Fruit fly (Drosophila melanogaster) whole organism, embryonic: ENCODE results near the gene Mbs.

Source experiments
- Atf-2 ChIP-seq: fragments of 200-800 bp; sonication (Bioruptor generic); optimal IDR thresholded peaks from 2 replicates; lab custom pipeline; 2016; ENCODE audit warnings: missing biosample characterization, missing genetic modification characterization
- Atf6 ChIP-seq: fragments of 200-800 bp; sonication (Bioruptor generic); IDR thresholded peaks from 2 replicates; pipeline ENCODE4 v1.3.6; 2022; ENCODE audit warnings: missing biosample characterization, missing genetic modification characterization
- Bdp1 ChIP-seq: fragments of 200-800 bp; sonication (Bioruptor generic); optimal IDR thresholded peaks from 3 replicates; lab custom pipeline; 2016; ENCODE audit warnings: missing biosample characterization, missing genetic modification characterization
- Bgb ChIP-seq: fragments of 200-800 bp; sonication (Bioruptor generic); IDR thresholded peaks from 2 replicates; pipeline ENCODE4 v1.3.6; 2022; ENCODE audit warnings: missing biosample characterization, missing genetic modification characterization; ENCODE audit not compliant: partially characterized antibody
- CG10366 ChIP-seq: fragments of 200-800 bp; sonication (Bioruptor generic); IDR thresholded peaks from 2 replicates; pipeline ENCODE4 v1.3.6; 2022; ENCODE audit warnings: missing biosample characterization, missing genetic modification characterization
- CG10462 ChIP-seq: fragments of 200-800 bp; sonication (Bioruptor generic); optimal IDR thresholded peaks from 2 replicates; lab custom pipeline; 2016; ENCODE audit warnings: missing biosample characterization, missing genetic modification characterization
- CG11398 ChIP-seq: fragments of 200-800 bp; sonication (Bioruptor generic); optimal IDR thresholded peaks from 2 replicates; lab custom pipeline; 2016; ENCODE audit warnings: missing biosample characterization, missing genetic modification characterization
- CG12104 ChIP-seq: fragments of 200-800 bp; sonication (Bioruptor generic); optimal IDR thresholded peaks from 3 replicates; lab custom pipeline; 2016; ENCODE audit warnings: missing biosample characterization, missing genetic modification characterization
- CG12236 ChIP-seq: fragments of 200-800 bp; sonication (Bioruptor generic); optimal IDR thresholded peaks from 2 replicates; lab custom pipeline; 2016; ENCODE audit warnings: missing biosample characterization, missing genetic modification characterization
- CG13123 ChIP-seq: fragments of 200-800 bp; sonication (Bioruptor generic); optimal IDR thresholded peaks from 2 replicates; lab custom pipeline; 2016; ENCODE audit warnings: missing biosample characterization, missing genetic modification characterization
- CG14050 ChIP-seq: fragments of 200-800 bp; sonication (Bioruptor generic); IDR thresholded peaks from 3 replicates; pipeline ENCODE4 v1.3.6; 2022; ENCODE audit warnings: missing biosample characterization, missing genetic modification characterization
- CG14965 ChIP-seq: fragments of 200-800 bp; sonication (Bioruptor generic); optimal IDR thresholded peaks from 2 replicates; lab custom pipeline; 2016; ENCODE audit warnings: missing biosample characterization, missing genetic modification characterization, borderline replicate concordance
- CG15601 ChIP-seq: fragments of 200-800 bp; sonication (Bioruptor generic); optimal IDR thresholded peaks from 3 replicates; lab custom pipeline; 2019; ENCODE audit warnings: missing biosample characterization, mild to moderate bottlenecking, missing genetic modification characterization, moderate library complexity
- CG1602 ChIP-seq: fragments of 200-800 bp; sonication (Bioruptor generic); optimal IDR thresholded peaks from 3 replicates; lab custom pipeline; 2016; ENCODE audit warnings: missing biosample characterization, missing genetic modification characterization
- CG17385 ChIP-seq: fragments of 200-800 bp; sonication (Bioruptor generic); optimal IDR thresholded peaks from 3 replicates; lab custom pipeline; 2018; ENCODE audit warnings: missing biosample characterization, mild to moderate bottlenecking, missing genetic modification characterization
- CG1832 ChIP-seq: fragments of 200-800 bp; sonication (Bioruptor generic); optimal IDR thresholded peaks from 2 replicates; lab custom pipeline; 2017; ENCODE audit warnings: missing biosample characterization, mild to moderate bottlenecking, missing genetic modification characterization, inconsistent platforms
- CG34422 ChIP-seq: fragments of 200-800 bp; sonication (Bioruptor generic); IDR thresholded peaks from 3 replicates; pipeline ENCODE4 v1.3.6; 2022; ENCODE audit warnings: missing biosample characterization, missing genetic modification characterization
- CG3995 ChIP-seq: fragments of 200-800 bp; sonication (Bioruptor generic); optimal IDR thresholded peaks from 3 replicates; lab custom pipeline; 2016; ENCODE audit warnings: missing biosample characterization, missing genetic modification characterization
- CG4707 ChIP-seq: fragments of 200-800 bp; sonication (Bioruptor generic); optimal IDR thresholded peaks from 2 replicates; lab custom pipeline; 2018; ENCODE audit warnings: missing biosample characterization, mild to moderate bottlenecking, missing genetic modification characterization, moderate library complexity
- CG7271 ChIP-seq: fragments of 200-800 bp; sonication (Bioruptor generic); optimal IDR thresholded peaks from 2 replicates; lab custom pipeline; 2018; ENCODE audit warnings: missing biosample characterization, mild to moderate bottlenecking, missing genetic modification characterization, moderate library complexity
- CG7963 ChIP-seq: fragments of 200-800 bp; sonication (Bioruptor generic); IDR thresholded peaks from 3 replicates; pipeline ENCODE4 v1.3.6; 2022; ENCODE audit warnings: missing biosample characterization, missing genetic modification characterization; ENCODE audit not compliant: partially characterized antibody
- Dad ChIP-seq: fragments of 200-800 bp; sonication (Bioruptor generic); optimal IDR thresholded peaks from 3 replicates; lab custom pipeline; 2016; ENCODE audit warnings: missing biosample characterization, missing genetic modification characterization
- Dek ChIP-seq: fragments of 200-800 bp; sonication (Bioruptor generic); optimal IDR thresholded peaks from 3 replicates; lab custom pipeline; 2019; ENCODE audit warnings: missing biosample characterization, mild to moderate bottlenecking, missing genetic modification characterization, moderate library complexity
- Fer3 ChIP-seq: fragments of 200-800 bp; sonication (Bioruptor generic); optimal IDR thresholded peaks from 2 replicates; lab custom pipeline; 2018; ENCODE audit warnings: missing biosample characterization, mild to moderate bottlenecking, missing genetic modification characterization, moderate library complexity
- Gsc ChIP-seq: fragments of 200-800 bp; sonication (Bioruptor generic); IDR thresholded peaks from 2 replicates; pipeline ENCODE4 v1.3.6; 2022; ENCODE audit warnings: missing biosample characterization, missing genetic modification characterization
- HLH4C ChIP-seq: fragments of 200-800 bp; sonication (Bioruptor generic); IDR thresholded peaks from 3 replicates; pipeline ENCODE4 v1.3.6; 2022; ENCODE audit warnings: missing biosample characterization, missing genetic modification characterization; ENCODE audit not compliant: partially characterized antibody
- Hand ChIP-seq: fragments of 200-800 bp; sonication (Bioruptor generic); optimal IDR thresholded peaks from 2 replicates; lab custom pipeline; 2017; ENCODE audit warnings: mild to moderate bottlenecking, missing biosample characterization, missing genetic modification reagents, missing genetic modification characterization
- NFAT ChIP-seq: fragments of 200-800 bp; sonication (Bioruptor generic); IDR thresholded peaks from 2 replicates; pipeline ENCODE4 v1.3.6; 2022; ENCODE audit warnings: missing biosample characterization, missing genetic modification characterization
- Sry-β ChIP-seq: fragments of 200-800 bp; sonication (Bioruptor generic); optimal IDR thresholded peaks from 2 replicates; lab custom pipeline; 2018; ENCODE audit warnings: missing biosample characterization, mild to moderate bottlenecking, missing genetic modification characterization, moderate library complexity
- Stat92E ChIP-seq, 3 experiments: fragments of >200 bp in 2 of 3; fragments of 200-800 bp in 1 of 3; sonication (Bioruptor generic) in 1 of 3; optimal IDR thresholded peaks; 2 replicates each; lab custom pipeline; 2017 to 2019; ENCODE audit warnings: missing biosample characterization in 3 of 3, missing genetic modification characterization in 3 of 3, mild to moderate bottlenecking in 1 of 3, moderate library complexity in 1 of 3
- YL-1 ChIP-seq: fragments of 200-800 bp; sonication (Bioruptor generic); optimal IDR thresholded peaks from 3 replicates; lab custom pipeline; 2017; ENCODE audit warnings: missing biosample characterization, mild to moderate bottlenecking, missing genetic modification characterization
- ac ChIP-seq: fragments of 200-800 bp; sonication (Bioruptor generic); optimal IDR thresholded peaks from 3 replicates; lab custom pipeline; 2017; ENCODE audit warnings: missing biosample characterization, mild to moderate bottlenecking, missing genetic modification characterization
- bowl ChIP-seq: fragments of 200-800 bp; sonication (Bioruptor generic); IDR thresholded peaks from 2 replicates; pipeline ENCODE4 v1.3.6; 2022; ENCODE audit warnings: missing biosample characterization, missing genetic modification characterization
- corto ChIP-seq: fragments of 200-800 bp; sonication (Bioruptor generic); optimal IDR thresholded peaks from 2 replicates; lab custom pipeline; 2016; ENCODE audit warnings: missing biosample characterization, mild to moderate bottlenecking, missing genetic modification characterization, moderate library complexity
- crol ChIP-seq: fragments of 200-800 bp; sonication (Bioruptor generic); IDR thresholded peaks from 2 replicates; pipeline ENCODE4 v1.3.6; 2022; ENCODE audit warnings: missing biosample characterization, missing genetic modification characterization
- gem ChIP-seq: fragments of 200-800 bp; sonication (Bioruptor generic); optimal IDR thresholded peaks from 2 replicates; lab custom pipeline; 2019; ENCODE audit warnings: missing biosample characterization, mild to moderate bottlenecking, missing genetic modification characterization, moderate library complexity
- gsb-n ChIP-seq: fragments of 200-800 bp; sonication (Bioruptor generic); optimal IDR thresholded peaks from 3 replicates; lab custom pipeline; 2018; ENCODE audit warnings: missing biosample characterization, mild to moderate bottlenecking, missing genetic modification characterization
- lola ChIP-seq, 3 experiments: fragments of >200 bp in 2 of 3; fragments of 200-800 bp in 1 of 3; sonication (Bioruptor generic) in 1 of 3; optimal IDR thresholded peaks; 2 replicates each; lab custom pipeline; 2017 to 2019; ENCODE audit warnings: missing biosample characterization in 3 of 3, missing genetic modification characterization in 3 of 3, mild to moderate bottlenecking in 1 of 3, moderate library complexity in 1 of 3
- luna ChIP-seq: fragments of 200-800 bp; sonication (Bioruptor generic); optimal IDR thresholded peaks from 2 replicates; lab custom pipeline; 2016; ENCODE audit warnings: missing biosample characterization, missing genetic modification characterization
- repo ChIP-seq: fragments of 200-800 bp; sonication (Bioruptor generic); optimal IDR thresholded peaks from 2 replicates; lab custom pipeline; 2016; ENCODE audit warnings: missing biosample characterization, missing genetic modification characterization
- sisA ChIP-seq: fragments of 200-800 bp; sonication (Bioruptor generic); IDR thresholded peaks from 2 replicates; pipeline ENCODE4 v1.3.6; 2022; ENCODE audit warnings: missing biosample characterization, missing genetic modification characterization
- slbo ChIP-seq: fragments of 200-800 bp; sonication (Bioruptor generic); IDR thresholded peaks from 2 replicates; pipeline ENCODE4 v1.3.6; 2022; ENCODE audit warnings: missing biosample characterization, missing genetic modification characterization
- sqz ChIP-seq: fragments of 200-800 bp; sonication (Bioruptor generic); optimal IDR thresholded peaks from 3 replicates; lab custom pipeline; 2018; ENCODE audit warnings: missing biosample characterization, mild to moderate bottlenecking, missing genetic modification characterization
- sug ChIP-seq: fragments of 200-800 bp; optimal IDR thresholded peaks from 2 replicates; lab custom pipeline; 2019; ENCODE audit warnings: missing biosample characterization, mild to moderate bottlenecking, missing genetic modification characterization, moderate library complexity
- tio ChIP-seq: fragments of 200-800 bp; sonication (Bioruptor generic); optimal IDR thresholded peaks from 2 replicates; lab custom pipeline; 2017; ENCODE audit warnings: missing biosample characterization, missing genetic modification characterization, inconsistent platforms
- trem ChIP-seq: fragments of 200-800 bp; optimal IDR thresholded peaks from 3 replicates; lab custom pipeline; 2019; ENCODE audit warnings: missing biosample characterization, mild to moderate bottlenecking, missing genetic modification characterization, moderate library complexity
- wdn ChIP-seq: fragments of 200-800 bp; sonication (Bioruptor generic); IDR thresholded peaks from 2 replicates; pipeline ENCODE4 v1.3.6; 2022; ENCODE audit warnings: missing biosample characterization, missing genetic modification characterization
- z ChIP-seq: fragments of 200-800 bp; sonication (Bioruptor generic); IDR thresholded peaks from 3 replicates; pipeline ENCODE4 v1.3.6; 2022; ENCODE audit warnings: missing biosample characterization, missing genetic modification characterization
- zen2 ChIP-seq: fragments of 200-800 bp; sonication (Bioruptor generic); IDR thresholded peaks from 3 replicates; pipeline ENCODE4 v1.3.6; 2022; ENCODE audit warnings: missing biosample characterization, missing genetic modification characterization; ENCODE audit not compliant: partially characterized antibody

Mbs gene

dm6 chr3L:16045083-16045830 is 6.5 kb upstream of the Mbs start (continued):
- TF ChIP-seq HLH4C (GFP tag; lab: Robert Waterston, UW) (no peak), Bdp1 (no peak), Atf-2 (GFP tag; lab: Kevin White, UChicago) (no peak), CG14965 (GFP tag; lab: Kevin White, UChicago) (no peak), gem (tag; lab: Kevin White, UChicago) (peak; percentile 84), CG34422 (GFP tag; lab: Robert Waterston, UW) (peak; percentile 65), Stat92E (GFP tag; optimal IDR thresholded peaks at IDR 0.05; lab: Kevin White, UChicago) (no peak), Fer3 (tag; lab: Kevin White, UChicago) (no peak), CG14050 (GFP tag; lab: Robert Waterston, UW) (peak; percentile 68; the same call in 2 of the 3 replicates), ac (no peak), Bgb (GFP tag; lab: Robert Waterston, UW) (no peak), CG17385 (GFP tag; lab: Kevin White, UChicago) (no peak), tio (peak; percentile 64), CG1832 (GFP tag; lab: Kevin White, UChicago) (no peak), repo (GFP tag; lab: Kevin White, UChicago) (no peak), YL-1 (GFP tag; lab: Kevin White, UChicago) (no peak), CG7963 (GFP tag; lab: Robert Waterston, UW) (no peak), trem (tag; lab: Kevin White, UChicago) (no peak), corto (no peak), Gsc (GFP tag; lab: Robert Waterston, UW) (no peak), CG7271 (tag; lab: Kevin White, UChicago) (no peak), bowl (GFP tag; lab: Robert Waterston, UW) (no peak), CG12236 (GFP tag; lab: Kevin White, UChicago) (no peak), CG13123 (GFP tag; lab: Kevin White, UChicago) (no peak), CG1602 (peak; percentile 30), CG11398 (GFP tag; lab: Kevin White, UChicago) (no peak), Hand (GFP tag; lab: Kevin White, UChicago) (peak; percentile 49), NFAT (GFP tag; lab: Robert Waterston, UW) (peak; percentile 14; the same call in 1 of the 2 replicates), lola (GFP tag; optimal IDR thresholded peaks at IDR 0.05; lab: Kevin White, UChicago) (peak in 1 of 3 experiments; percentile 64), z (GFP tag; lab: Robert Waterston, UW) (peak; percentile 52; the same call in 1 of the 3 replicates), slbo (peak; percentile 64), CG10462 (no peak), zen2 (GFP tag; lab: Robert Waterston, UW) (no peak), gsb-n (tag; lab: Kevin White, UChicago) (peak; percentile 26), Atf6 (peak; percentile 60), Dek (tag; lab: Kevin White, UChicago) (peak; percentile 1), sug (tag; lab: Kevin White, UChicago) (no peak), CG12104 (GFP tag; lab: Kevin White, UChicago) (no peak), CG3995 (GFP tag; lab: Kevin White, UChicago) (no peak), CG10366 (peak; percentile 48), wdn (GFP tag; lab: Robert Waterston, UW) (peak; percentile 53; the same call in 1 of the 2 replicates), Sry-β (GFP tag; lab: Kevin White, UChicago) (no peak), luna (GFP tag; lab: Kevin White, UChicago) (no peak), CG4707 (GFP tag; lab: Kevin White, UChicago) (no peak), crol (GFP tag; lab: Robert Waterston, UW) (no peak; the same call in 1 of the 2 replicates), sqz (GFP tag; lab: Kevin White, UChicago) (no peak), sisA (GFP tag; lab: Robert Waterston, UW) (peak; percentile 53), Dad (no peak), CG15601 (tag; lab: Kevin White, UChicago) (peak; percentile 9)
